Worm (Caenorhabditis elegans) whole organism, L2 larva: Measurements from ENCODE around the gene VM106R.1.

Source experiments
- C34F6.9 ChIP-seq: fragments of 150-350 bp; optimal IDR thresholded peaks from 2 replicates; lab custom pipeline; 2014; ENCODE audit warnings: missing biosample characterization, missing genetic modification characterization
- F13H6.1 ChIP-seq: sonication (generic microtip); optimal IDR thresholded peaks from 2 replicates; lab custom pipeline; 2016; ENCODE audit warnings: missing genetic modification characterization, missing compliant biosample characterization
- R02D3.7 ChIP-seq: fragments of 150-350 bp; optimal IDR thresholded peaks from 2 replicates; lab custom pipeline; 2014; ENCODE audit warnings: missing biosample characterization, missing genetic modification characterization
- Y55F3AM.14 ChIP-seq: fragments of 200-800 bp; sonication (Bioruptor generic); optimal IDR thresholded peaks from 2 replicates; lab custom pipeline; 2018; ENCODE audit warnings: mild to moderate bottlenecking, missing genetic modification characterization, missing compliant biosample characterization
- alr-1 ChIP-seq: fragments of 150-350 bp; optimal IDR thresholded peaks from 2 replicates; lab custom pipeline; 2014; ENCODE audit warnings: missing biosample characterization, missing genetic modification characterization
- ama-1 ChIP-seq: fragments of 150-350 bp; optimal IDR thresholded peaks from 2 replicates; lab custom pipeline; 2018; ENCODE audit warnings: inconsistent platforms
- blmp-1 ChIP-seq: sonication (generic microtip); optimal IDR thresholded peaks from 2 replicates; lab custom pipeline; 2017; ENCODE audit warnings: missing genetic modification characterization, mild to moderate bottlenecking, missing compliant biosample characterization, antibody characterized with exemption, moderate library complexity; ENCODE audit not compliant: insufficient read depth
- ceh-16 ChIP-seq: fragments of 150-350 bp; optimal IDR thresholded peaks from 2 replicates; lab custom pipeline; 2014; ENCODE audit warnings: missing biosample characterization, missing genetic modification characterization
- crh-2 ChIP-seq: sonication (generic microtip); optimal IDR thresholded peaks from 2 replicates; lab custom pipeline; 2017; ENCODE audit warnings: missing biosample characterization, missing genetic modification characterization
- dmd-4 ChIP-seq: sonication (generic microtip); optimal IDR thresholded peaks from 2 replicates; lab custom pipeline; 2017; ENCODE audit warnings: missing biosample characterization, missing genetic modification characterization
- egl-27 ChIP-seq: sonication (generic microtip); optimal IDR thresholded peaks from 3 replicates; lab custom pipeline; 2017; ENCODE audit warnings: missing biosample characterization, missing genetic modification reagents, missing genetic modification characterization
- elt-3 ChIP-seq: sonication (generic microtip); optimal IDR thresholded peaks from 2 replicates; lab custom pipeline; 2017; ENCODE audit warnings: missing biosample characterization, missing genetic modification characterization
- fos-1 ChIP-seq: fragments of 150-350 bp; optimal IDR thresholded peaks from 2 replicates; lab custom pipeline; 2014; ENCODE audit warnings: missing biosample characterization, missing genetic modification characterization
- gmeb-1 ChIP-seq: fragments of 150-350 bp; optimal IDR thresholded peaks from 2 replicates; lab custom pipeline; 2014; ENCODE audit warnings: missing biosample characterization, missing genetic modification characterization
- lin-11 ChIP-seq: fragments of 150-350 bp; sonication (generic microtip); optimal IDR thresholded peaks from 2 replicates; lab custom pipeline; 2014; ENCODE audit warnings: missing biosample characterization, missing genetic modification characterization, inconsistent platforms, mixed read lengths
- lin-13 ChIP-seq: fragments of 150-350 bp; optimal IDR thresholded peaks from 2 replicates; lab custom pipeline; 2014; ENCODE audit warnings: missing biosample characterization, missing genetic modification reagents, missing genetic modification characterization
- lsy-2 ChIP-seq, 2 experiments: fragments of 150-350 bp in 1 of 2; sonication (generic microtip) in 1 of 2; optimal IDR thresholded peaks; 2 replicates each; lab custom pipeline; 2014 to 2017; ENCODE audit warnings: missing biosample characterization in 2 of 2, missing genetic modification characterization in 2 of 2
- mab-5 ChIP-seq: fragments of 150-350 bp; optimal IDR thresholded peaks from 2 replicates; lab custom pipeline; 2014; ENCODE audit warnings: missing biosample characterization, missing genetic modification characterization
- mbf-1 ChIP-seq: sonication (generic microtip); optimal IDR thresholded peaks from 2 replicates; lab custom pipeline; 2017; ENCODE audit warnings: missing biosample characterization, missing genetic modification characterization
- mdl-1 ChIP-seq, 2 experiments: fragments of 150-350 bp in 1 of 2; sonication (generic microtip) in 1 of 2; optimal IDR thresholded peaks; 2 replicates each; lab custom pipeline; 2017; ENCODE audit warnings: missing biosample characterization in 2 of 2, missing genetic modification characterization in 2 of 2
- nhr-11 ChIP-seq: fragments of 150-350 bp; optimal IDR thresholded peaks from 2 replicates; lab custom pipeline; 2014; ENCODE audit warnings: missing biosample characterization, missing genetic modification characterization
- nhr-21 ChIP-seq: fragments of 150-350 bp; optimal IDR thresholded peaks from 2 replicates; lab custom pipeline; 2014; ENCODE audit warnings: missing biosample characterization, missing genetic modification characterization
- nhr-237 ChIP-seq: fragments of 150-350 bp; optimal IDR thresholded peaks from 2 replicates; lab custom pipeline; 2014; ENCODE audit warnings: missing biosample characterization, missing genetic modification characterization
- nhr-25 ChIP-seq: fragments of 150-350 bp; sonication (generic microtip); optimal IDR thresholded peaks from 3 replicates; lab custom pipeline; 2014; ENCODE audit warnings: missing biosample characterization, missing genetic modification characterization
- sem-4 ChIP-seq: fragments of 150-350 bp; optimal IDR thresholded peaks from 2 replicates; lab custom pipeline; 2014; ENCODE audit warnings: missing biosample characterization, missing genetic modification reagents, missing genetic modification characterization
- skn-1 ChIP-seq: sonication (generic microtip); optimal IDR thresholded peaks from 2 replicates; lab custom pipeline; 2017; ENCODE audit warnings: missing biosample characterization, missing genetic modification characterization
- sma-3 ChIP-seq: sonication (generic microtip); optimal IDR thresholded peaks from 2 replicates; lab custom pipeline; 2016; ENCODE audit warnings: missing genetic modification reagents, missing genetic modification characterization, missing compliant biosample characterization
- sma-9 ChIP-seq, 2 experiments: fragments of 150-350 bp in 1 of 2; sonication (generic microtip) in 1 of 2; optimal IDR thresholded peaks; 2 replicates each; lab custom pipeline; 2014 to 2016; ENCODE audit warnings: missing genetic modification characterization in 2 of 2, mild to moderate bottlenecking in 1 of 2, missing biosample characterization in 1 of 2, missing compliant biosample characterization in 1 of 2, missing genetic modification reagents in 1 of 2, moderate library complexity in 1 of 2
- snpc-4 ChIP-seq: fragments of 150-350 bp; optimal IDR thresholded peaks from 2 replicates; lab custom pipeline; 2014; ENCODE audit warnings: missing biosample characterization, missing genetic modification characterization
- unc-55 ChIP-seq: fragments of 150-350 bp; sonication (generic microtip); optimal IDR thresholded peaks from 3 replicates; lab custom pipeline; 2014; ENCODE audit warnings: missing biosample characterization, missing genetic modification reagents, missing genetic modification characterization
- ztf-1 ChIP-seq: fragments of 200-800 bp; sonication (Bioruptor generic); conservative IDR thresholded peaks from 2 replicates; pipeline ENCODE4 v1.3.6; 2022; ENCODE audit warnings: missing genetic modification characterization, missing compliant biosample characterization

The VM106R.1 gene

DNA sequence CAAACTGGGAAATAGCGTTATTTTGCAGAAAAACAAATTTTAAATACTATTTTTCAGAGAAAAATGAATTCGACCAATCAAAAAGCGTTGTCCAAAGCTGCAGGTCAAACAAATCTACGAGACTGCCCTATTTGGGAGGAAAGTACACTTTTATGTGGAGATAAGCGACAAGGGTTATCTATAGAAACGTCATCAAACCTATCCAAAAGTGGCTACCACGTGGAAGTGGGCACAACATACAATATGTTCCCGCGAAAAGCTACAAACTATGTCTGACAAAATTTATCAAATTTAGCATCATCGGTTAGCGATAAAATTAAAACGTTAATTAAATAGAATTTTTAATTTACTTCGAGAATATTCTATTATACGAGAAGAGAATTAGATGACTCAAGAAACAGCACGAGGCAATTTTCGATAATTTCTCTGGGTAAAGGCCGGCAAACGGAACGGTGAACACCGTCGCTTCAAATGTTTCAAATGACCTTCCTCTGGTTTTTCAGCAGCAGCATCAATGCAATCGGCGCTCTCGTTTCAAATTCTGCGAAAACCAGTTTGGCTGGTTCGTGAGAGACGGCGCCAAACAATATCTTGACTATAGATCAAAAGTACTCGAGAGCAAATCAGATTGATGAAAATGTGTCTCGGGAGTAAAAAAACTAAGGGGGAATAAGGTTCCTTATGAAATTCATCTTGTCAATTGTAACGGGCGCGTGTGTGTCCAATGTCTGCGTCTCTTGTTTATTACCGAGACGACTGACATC lies 32.9 kb upstream of the VM106R.1 start (continued):
- TF ChIP-seq alr-1 (tag; lab: Kevin White, UChicago): no peak

ce11 chrII:10861305-10861704 lies 32.3 kb upstream of the VM106R.1 start:
- TF ChIP-seq alr-1 (tag; lab: Kevin White, UChicago) (no peak), skn-1 (tag; lab: Kevin White, UChicago) (no peak), snpc-4 (no peak), nhr-21 (no peak), ama-1 (lab: Kevin White, UChicago) (no peak), nhr-11 (no peak), mab-5 (no peak), R02D3.7 (no peak), C34F6.9 (no peak), sma-3 (GFP tag; lab: Kevin White, UChicago) (no peak), fos-1 (tag; lab: Kevin White, UChicago) (no peak), mbf-1 (tag; lab: Kevin White, UChicago) (no peak), lin-11 (tag; lab: Kevin White, UChicago) (no peak), nhr-237 (no peak), egl-27 (tag; lab: Kevin White, UChicago) (no peak), ztf-1 (GFP tag; lab: Robert Waterston, UW) (no peak)

DNA sequence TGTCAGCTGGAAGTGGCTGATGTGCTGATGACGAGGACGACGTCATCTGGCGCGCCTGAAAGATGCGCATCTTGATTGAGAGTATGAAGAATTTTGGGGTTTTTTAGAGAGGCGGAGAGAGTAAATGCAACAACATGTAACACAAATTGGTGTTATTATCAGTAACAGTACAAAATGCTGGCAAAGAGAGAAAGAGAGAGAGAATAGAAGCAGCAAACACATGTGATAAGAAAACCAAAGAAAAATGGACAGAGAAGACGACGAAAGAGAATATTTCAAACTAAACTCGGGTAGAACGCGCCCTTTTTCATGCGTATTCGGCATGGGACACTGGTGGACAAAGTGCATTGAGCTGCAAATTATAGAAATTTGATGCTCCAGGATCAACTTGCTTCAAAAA lies 31.9 kb upstream of the VM106R.1 start, which contains the start of gene M106.3:
M106.3 (minus strand) TSS at position 70 of the 400 bp plus-strand sequence.
- peak; percentile 52 for TF ChIP-seq crh-2 (tag; lab: Kevin White, UChicago)
- peak; percentile 62 for TF ChIP-seq fos-1 (tag; lab: Kevin White, UChicago)
- TF ChIP-seq sma-9 (GFP tag; optimal IDR thresholded peaks at IDR 0.05; lab: Kevin White, UChicago): peak; percentile 39
- no peak for TF ChIP-seq sma-9 (tag; optimal IDR thresholded peaks at IDR 0.05; lab: Kevin White, UChicago)
- peak; percentile 21 for TF ChIP-seq gmeb-1 (tag; lab: Kevin White, UChicago)
- TF ChIP-seq nhr-25: no peak
- TF ChIP-seq, all 48 proteins: peak for 4

- TF ChIP-seq R02D3.7 (no peak), lin-11 (tag; lab: Kevin White, UChicago) (no peak), blmp-1 (tag; lab: Kevin White, UChicago) (no peak), sem-4 (tag; lab: Kevin White, UChicago) (no peak)
- TF ChIP-seq, all 48 proteins: peak for 0
These were observed 30.4 kb upstream of the VM106R.1 start for ce11 chrII:10859359-10859758.

DNA sequence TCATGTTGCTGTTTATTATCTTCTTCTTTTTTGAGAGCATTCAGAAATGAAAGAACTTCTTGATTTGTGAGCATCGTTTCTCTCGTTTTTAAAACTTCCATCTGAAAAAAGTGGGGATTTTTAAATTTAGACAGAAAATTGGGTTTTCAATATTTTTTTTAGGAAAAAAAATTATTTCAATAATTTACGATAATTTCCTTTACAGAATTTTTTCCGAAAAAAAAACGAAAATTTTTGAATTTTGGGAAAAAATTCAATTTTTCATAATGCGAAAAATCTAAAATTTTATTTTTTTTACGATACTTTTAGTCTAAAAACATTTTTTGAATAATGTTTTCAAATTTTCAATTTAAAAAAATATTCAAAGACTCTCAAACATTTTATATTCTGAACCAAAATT lies 28.1 kb upstream of the VM106R.1 start, which contains the start of gene M106.7:
M106.7 (minus strand) TSS at position 101 of the 400 bp plus-strand sequence.
- TF ChIP-seq mbf-1 (tag; lab: Kevin White, UChicago): no peak
- TF ChIP-seq unc-55: no peak
- no peak for TF ChIP-seq F13H6.1 (tag; lab: Kevin White, UChicago)
- TF ChIP-seq ceh-16: no peak
- no peak for TF ChIP-seq sma-3 (GFP tag; lab: Kevin White, UChicago)
- TF ChIP-seq dmd-4 (tag; lab: Kevin White, UChicago): no peak
- no peak for TF ChIP-seq mdl-1 (tag; optimal IDR thresholded peaks at IDR 0.05; lab: Kevin White, UChicago)
- no peak for TF ChIP-seq Y55F3AM.14 (GFP tag; lab: Kevin White, UChicago)
- TF ChIP-seq nhr-25: no peak
- TF ChIP-seq fos-1 (tag; lab: Kevin White, UChicago): no peak
- TF ChIP-seq snpc-4: no peak
- TF ChIP-seq elt-3 (tag; lab: Kevin White, UChicago): no peak
- no peak for TF ChIP-seq lin-13 (GFP tag; lab: Kevin White, UChicago)
- no peak for TF ChIP-seq ama-1 (lab: Kevin White, UChicago)
- no peak for TF ChIP-seq gmeb-1 (tag; lab: Kevin White, UChicago)
- TF ChIP-seq nhr-237: no peak
- TF ChIP-seq lsy-2 (tag; optimal IDR thresholded peaks at IDR 0.05; lab: Kevin White, UChicago): no peak
- no peak for TF ChIP-seq nhr-11
- TF ChIP-seq sma-9 (GFP tag; optimal IDR thresholded peaks at IDR 0.05; lab: Kevin White, UChicago): no peak
- TF ChIP-seq sma-9 (tag; optimal IDR thresholded peaks at IDR 0.05; lab: Kevin White, UChicago): no peak
